Fruit fly (Drosophila melanogaster): ENCODE results near the gene CG14982.

DNA sequence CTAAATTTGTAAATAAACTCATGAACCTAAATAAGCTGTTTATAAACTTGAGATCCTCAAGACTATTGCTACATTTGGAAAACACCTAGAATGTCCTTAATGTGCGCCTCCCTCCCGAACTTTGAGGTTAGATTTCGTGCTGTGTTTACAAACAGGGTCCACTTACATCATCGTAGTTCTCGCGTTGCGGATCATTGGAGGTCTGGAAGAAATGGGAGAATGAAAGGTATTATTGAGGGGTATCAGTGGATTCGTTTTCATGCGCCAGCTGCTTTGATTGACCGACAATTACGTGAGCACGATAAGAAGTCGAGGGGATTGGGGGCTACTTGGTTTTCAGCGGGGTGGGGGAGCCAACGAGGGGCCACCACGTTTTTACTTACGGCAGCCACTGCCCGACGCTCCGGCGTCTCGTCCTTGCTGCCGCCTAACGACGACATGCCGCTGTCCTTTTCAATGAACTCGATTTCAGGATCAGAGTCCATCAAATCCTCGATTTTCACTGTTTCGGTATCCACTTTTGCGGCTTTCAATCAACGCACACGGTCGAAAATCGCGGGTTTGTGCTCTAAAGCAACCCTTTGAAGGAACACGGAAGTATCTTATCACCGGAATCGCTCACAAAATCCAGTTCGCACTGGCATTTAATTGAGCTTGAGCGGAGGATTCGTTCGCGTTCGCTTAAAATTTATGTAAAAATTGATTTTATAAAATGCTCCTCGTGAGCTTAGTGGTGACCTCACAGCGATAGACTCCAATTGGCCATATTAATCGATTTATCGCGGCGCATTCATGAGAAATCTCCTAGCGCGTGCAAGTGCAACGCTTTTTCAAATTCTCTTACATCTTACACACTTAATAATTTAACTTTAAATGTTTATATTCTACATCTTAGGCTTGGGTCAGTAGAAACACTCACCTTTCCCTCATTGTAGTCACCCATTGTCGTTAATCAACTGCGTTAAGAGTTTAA lies 33.4 kb upstream of the CG14982 start:
- TF ChIP-seq Snoo (tag; optimal IDR thresholded peaks at IDR 0.05) (no peak), gl (tag; optimal IDR thresholded peaks at IDR 0.05) (no peak), fd96Ca (GFP tag; IDR thresholded peaks at IDR 0.05) (no peak), CG8159 (tag; optimal IDR thresholded peaks at IDR 0.05) (no peak)
